Worm (Caenorhabditis elegans) whole organism, L3 larva: Measurements from ENCODE around the gene C05C12.1.

Experiments
- R02D3.7 ChIP-seq: fragments of 150-350 bp; optimal IDR thresholded peaks from 2 replicates; lab custom pipeline; 2014; ENCODE audit warnings: missing biosample characterization, missing genetic modification characterization
- ZK546.5 ChIP-seq: sonication (generic microtip); optimal IDR thresholded peaks from 2 replicates; lab custom pipeline; 2017; ENCODE audit warnings: missing biosample characterization, missing genetic modification characterization
- aly-2 ChIP-seq: fragments of 150-350 bp; optimal IDR thresholded peaks from 2 replicates; lab custom pipeline; 2014; ENCODE audit warnings: missing biosample characterization, missing genetic modification characterization
- ama-1 ChIP-seq: fragments of 150-350 bp; optimal IDR thresholded peaks from 2 replicates; lab custom pipeline; 2018
- ceh-16 ChIP-seq: sonication (generic microtip); optimal IDR thresholded peaks from 2 replicates; lab custom pipeline; 2017; ENCODE audit warnings: missing biosample characterization, missing genetic modification characterization
- ceh-28 ChIP-seq: fragments of 150-350 bp; optimal IDR thresholded peaks from 2 replicates; lab custom pipeline; 2014; ENCODE audit warnings: missing biosample characterization, missing genetic modification reagents, missing genetic modification characterization
- ceh-82 ChIP-seq: fragments of 150-350 bp; optimal IDR thresholded peaks from 2 replicates; lab custom pipeline; 2014; ENCODE audit warnings: missing biosample characterization, missing genetic modification characterization
- ceh-9 ChIP-seq: sonication (generic microtip); optimal IDR thresholded peaks from 2 replicates; lab custom pipeline; 2018; ENCODE audit warnings: missing biosample characterization, missing genetic modification characterization
- daf-12 ChIP-seq: fragments of 150-350 bp; optimal IDR thresholded peaks from 2 replicates; lab custom pipeline; 2014; ENCODE audit warnings: missing biosample characterization, missing genetic modification reagents, missing genetic modification characterization
- egl-27 ChIP-seq: sonication (generic microtip); optimal IDR thresholded peaks from 4 replicates; lab custom pipeline; 2017; ENCODE audit warnings: missing biosample characterization, missing genetic modification reagents, missing genetic modification characterization
- egl-5 ChIP-seq: fragments of 150-350 bp; optimal IDR thresholded peaks from 2 replicates; lab custom pipeline; 2017; ENCODE audit warnings: missing biosample characterization, missing genetic modification reagents, missing genetic modification characterization, inconsistent platforms
- elt-1 ChIP-seq: fragments of 150-350 bp; optimal IDR thresholded peaks from 2 replicates; lab custom pipeline; 2014; ENCODE audit warnings: missing biosample characterization, missing genetic modification characterization
- elt-2 ChIP-seq: sonication (generic microtip); optimal IDR thresholded peaks from 2 replicates; lab custom pipeline; 2016; ENCODE audit warnings: missing genetic modification reagents, mild to moderate bottlenecking, missing genetic modification characterization, missing compliant biosample characterization
- elt-3 ChIP-seq, 3 experiments: fragments of 150-350 bp in 1 of 3; sonication (generic microtip) in 2 of 3; optimal IDR thresholded peaks; 2 replicates in 2 of 3; 4 replicates in 1 of 3; lab custom pipeline; 2014 to 2017; ENCODE audit warnings: missing biosample characterization in 3 of 3, missing genetic modification characterization in 3 of 3
- eor-1 ChIP-seq, 2 experiments: fragments of 150-350 bp; optimal IDR thresholded peaks; 2 replicates each; lab custom pipeline; 2014 to 2018; ENCODE audit warnings: missing biosample characterization in 2 of 2, missing genetic modification characterization in 2 of 2
- fkh-10 ChIP-seq: sonication (generic microtip); optimal IDR thresholded peaks from 2 replicates; lab custom pipeline; 2017; ENCODE audit warnings: missing biosample characterization, missing genetic modification reagents, missing genetic modification characterization
- fkh-2 ChIP-seq: fragments of 150-350 bp; optimal IDR thresholded peaks from 2 replicates; lab custom pipeline; 2014; ENCODE audit warnings: missing biosample characterization, missing genetic modification reagents, missing genetic modification characterization
- fos-1 ChIP-seq: fragments of 150-350 bp; optimal IDR thresholded peaks from 2 replicates; lab custom pipeline; 2014; ENCODE audit warnings: missing biosample characterization, missing genetic modification characterization
- lin-15B ChIP-seq: fragments of 150-350 bp; optimal IDR thresholded peaks from 2 replicates; lab custom pipeline; 2014; ENCODE audit warnings: missing biosample characterization, missing genetic modification characterization
- lin-39 ChIP-seq: fragments of 150-350 bp; optimal IDR thresholded peaks from 2 replicates; lab custom pipeline; 2018; ENCODE audit warnings: missing biosample characterization, missing genetic modification reagents, missing genetic modification characterization
- lsy-12 ChIP-seq: sonication (generic microtip); optimal IDR thresholded peaks from 2 replicates; lab custom pipeline; 2016; ENCODE audit warnings: mild to moderate bottlenecking, missing genetic modification characterization, missing compliant biosample characterization
- mdl-1 ChIP-seq: fragments of 150-350 bp; optimal IDR thresholded peaks from 2 replicates; lab custom pipeline; 2014; ENCODE audit warnings: missing biosample characterization, missing genetic modification characterization
- mml-1 ChIP-seq: fragments of 150-350 bp; sonication (generic microtip); optimal IDR thresholded peaks from 3 replicates; lab custom pipeline; 2014; ENCODE audit warnings: missing biosample characterization, missing genetic modification characterization
- nfya-1 ChIP-seq: sonication (generic microtip); optimal IDR thresholded peaks from 2 replicates; lab custom pipeline; 2017; ENCODE audit warnings: missing genetic modification characterization, mild to moderate bottlenecking, missing compliant biosample characterization, antibody characterized with exemption, moderate library complexity; ENCODE audit not compliant: insufficient read depth
- nhr-11 ChIP-seq: fragments of 150-350 bp; optimal IDR thresholded peaks from 2 replicates; lab custom pipeline; 2014; ENCODE audit warnings: missing biosample characterization, missing genetic modification characterization
- nhr-12 ChIP-seq: fragments of 150-350 bp; optimal IDR thresholded peaks from 2 replicates; lab custom pipeline; 2014; ENCODE audit warnings: missing biosample characterization, missing genetic modification characterization
- nhr-23 ChIP-seq: fragments of 150-350 bp; optimal IDR thresholded peaks from 2 replicates; lab custom pipeline; 2014; ENCODE audit warnings: missing biosample characterization, missing genetic modification reagents, missing genetic modification characterization
- nhr-237 ChIP-seq: fragments of 150-350 bp; optimal IDR thresholded peaks from 2 replicates; lab custom pipeline; 2014; ENCODE audit warnings: missing biosample characterization, missing genetic modification characterization
- nhr-25 ChIP-seq: sonication (generic microtip); optimal IDR thresholded peaks from 2 replicates; lab custom pipeline; 2017; ENCODE audit warnings: missing biosample characterization, missing genetic modification characterization
- nhr-28 ChIP-seq: fragments of 150-350 bp; optimal IDR thresholded peaks from 2 replicates; lab custom pipeline; 2014; ENCODE audit warnings: missing biosample characterization, missing genetic modification characterization
- nhr-67 ChIP-seq: fragments of 150-350 bp; optimal IDR thresholded peaks from 2 replicates; lab custom pipeline; 2014; ENCODE audit warnings: missing biosample characterization, missing genetic modification characterization
- nhr-76 ChIP-seq: fragments of 150-350 bp; sonication (generic microtip); optimal IDR thresholded peaks from 5 replicates; lab custom pipeline; 2014; ENCODE audit warnings: missing biosample characterization, missing genetic modification characterization
- pha-4 ChIP-seq: fragments of 150-350 bp; optimal IDR thresholded peaks from 2 replicates; lab custom pipeline; 2014; ENCODE audit warnings: missing biosample characterization, missing genetic modification reagents, missing genetic modification characterization
- pqm-1 ChIP-seq: fragments of 150-350 bp; optimal IDR thresholded peaks from 2 replicates; lab custom pipeline; 2017; ENCODE audit warnings: missing biosample characterization, missing genetic modification characterization, inconsistent platforms
- sea-2 ChIP-seq: fragments of 150-350 bp; sonication (generic microtip); optimal IDR thresholded peaks from 4 replicates; lab custom pipeline; 2014; ENCODE audit warnings: missing biosample characterization, missing genetic modification reagents, missing genetic modification characterization
- snpc-4 ChIP-seq: fragments of 150-350 bp; optimal IDR thresholded peaks from 2 replicates; lab custom pipeline; 2014; ENCODE audit warnings: missing biosample characterization, missing genetic modification characterization
- unc-62 ChIP-seq: fragments of 150-350 bp; sonication (generic microtip); optimal IDR thresholded peaks from 4 replicates; lab custom pipeline; 2014; ENCODE audit warnings: missing biosample characterization, missing genetic modification reagents, missing genetic modification characterization
- zag-1 ChIP-seq: fragments of 150-350 bp; optimal IDR thresholded peaks from 2 replicates; lab custom pipeline; 2014; ENCODE audit warnings: missing biosample characterization, missing genetic modification characterization
- ztf-11 ChIP-seq: fragments of 150-350 bp; optimal IDR thresholded peaks from 2 replicates; lab custom pipeline; 2014; ENCODE audit warnings: missing biosample characterization, missing genetic modification characterization

Gene C05C12.1

DNA sequence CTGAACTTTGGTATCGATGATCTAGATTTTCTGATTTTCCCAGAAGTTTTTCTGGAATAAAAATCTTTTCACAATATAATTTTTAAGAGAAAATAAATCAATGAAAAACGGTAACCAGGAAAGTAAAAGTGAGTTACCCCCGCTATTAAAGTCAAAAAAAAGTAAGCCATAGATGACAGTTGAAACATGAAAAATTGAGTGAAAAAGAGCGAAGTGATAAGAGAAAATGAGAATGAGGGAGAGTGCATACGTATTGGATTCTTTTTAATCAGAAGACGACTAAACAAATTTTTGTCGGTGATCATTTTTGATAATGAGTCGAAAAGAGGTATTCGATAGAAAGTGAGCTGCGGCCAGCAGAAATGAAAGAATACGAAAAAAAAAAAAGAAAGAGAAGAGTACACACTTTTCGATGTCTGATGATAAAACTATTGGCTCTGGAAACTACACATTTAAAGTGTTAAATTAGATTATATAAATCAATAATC is 5.7 kb downstream of the C05C12.1 start, which contains the start of gene gtl-1:
Gene gtl-1, minus strand, starts transcription at position 51 of the 488 bp plus-strand sequence.
- TF ChIP-seq zag-1 (no peak), ama-1 (lab: Kevin White, UChicago) (no peak), pqm-1 (tag; lab: Kevin White, UChicago) (peak; percentile 27), pha-4 (tag; lab: Kevin White, UChicago) (peak; percentile 8), ZK546.5 (tag; lab: Kevin White, UChicago) (no peak), egl-5 (tag; lab: Kevin White, UChicago) (no peak), unc-62 (GFP tag; lab: Kevin White, UChicago) (no peak), fkh-2 (no peak), nhr-23 (tag; lab: Kevin White, UChicago) (no peak), ceh-82 (no peak), lin-15B (tag; lab: Kevin White, UChicago) (no peak), lsy-12 (tag; lab: Kevin White, UChicago) (no peak), elt-3 (tag; optimal IDR thresholded peaks at IDR 0.05; lab: Kevin White, UChicago) (no peak), elt-2 (tag; lab: Kevin White, UChicago) (peak; percentile 87), lin-39 (no peak), snpc-4 (no peak), aly-2 (tag; lab: Kevin White, UChicago) (no peak), nhr-76 (no peak), R02D3.7 (tag; lab: Kevin White, UChicago) (no peak), ceh-28 (no peak), elt-1 (no peak), ceh-9 (tag; lab: Kevin White, UChicago) (no peak), nhr-28 (tag; lab: Kevin White, UChicago) (no peak), daf-12 (tag; lab: Kevin White, UChicago) (no peak), nhr-67 (tag; lab: Kevin White, UChicago) (no peak), sea-2 (no peak)

ce11 chrIV:11260544-11261227 is 6.9 kb downstream of the C05C12.1 start, which contains the start of gene C05C12.5:
Gene C05C12.5 (minus strand): TSS chrIV:11261185.
- no peak for TF ChIP-seq mml-1 (tag; lab: Kevin White, UChicago)
- no peak for TF ChIP-seq nhr-25
- TF ChIP-seq nhr-28 (tag; lab: Kevin White, UChicago) = no peak
- TF ChIP-seq ama-1 (lab: Kevin White, UChicago) = no peak
- TF ChIP-seq daf-12 (tag; lab: Kevin White, UChicago) = no peak
- TF ChIP-seq lin-39 = no peak
- TF ChIP-seq zag-1 = no peak
- TF ChIP-seq pqm-1 (tag; lab: Kevin White, UChicago) = no peak
- TF ChIP-seq R02D3.7 (tag; lab: Kevin White, UChicago) = no peak
- no peak for TF ChIP-seq nhr-12 (tag; lab: Kevin White, UChicago)
- no peak for TF ChIP-seq ceh-9 (tag; lab: Kevin White, UChicago)
- no peak for TF ChIP-seq mdl-1 (tag; lab: Kevin White, UChicago)
- TF ChIP-seq nhr-11 (tag; lab: Kevin White, UChicago) = no peak

ce11 chrIV:11261535-11261934 is 7.7 kb downstream of the C05C12.1 start, which contains the start of gene F54D1.1:
Gene F54D1.1 (plus strand): TSS chrIV:11261835.
- TF ChIP-seq eor-1 (tag; optimal IDR thresholded peaks at IDR 0.05; lab: Kevin White, UChicago) = no peak
- no peak for TF ChIP-seq egl-27 (tag; lab: Kevin White, UChicago)
- no peak for TF ChIP-seq ceh-16 (tag; lab: Kevin White, UChicago)
- no peak for TF ChIP-seq nfya-1 (tag; lab: Kevin White, UChicago)
- TF ChIP-seq lin-15B (tag; lab: Kevin White, UChicago) = no peak
- no peak for TF ChIP-seq fkh-2
- no peak for TF ChIP-seq ZK546.5 (tag; lab: Kevin White, UChicago)
- no peak for TF ChIP-seq mdl-1 (tag; lab: Kevin White, UChicago)
- TF ChIP-seq ceh-82 = no peak
- TF ChIP-seq nhr-67 (tag; lab: Kevin White, UChicago) = no peak
- TF ChIP-seq fkh-10 = no peak
- TF ChIP-seq ztf-11 = no peak
- TF ChIP-seq nhr-12 (tag; lab: Kevin White, UChicago) = no peak
- no peak for TF ChIP-seq snpc-4
- no peak for TF ChIP-seq sea-2
- TF ChIP-seq nhr-25 = no peak
- TF ChIP-seq elt-1 = no peak
- no peak for TF ChIP-seq nhr-237 (tag; lab: Kevin White, UChicago)
- no peak for TF ChIP-seq lsy-12 (tag; lab: Kevin White, UChicago)
- TF ChIP-seq fos-1 (tag; lab: Kevin White, UChicago) = no peak
